Fruit fly (Drosophila melanogaster): ENCODE measurements around the gene CG9265.

Gene CG9265

DNA sequence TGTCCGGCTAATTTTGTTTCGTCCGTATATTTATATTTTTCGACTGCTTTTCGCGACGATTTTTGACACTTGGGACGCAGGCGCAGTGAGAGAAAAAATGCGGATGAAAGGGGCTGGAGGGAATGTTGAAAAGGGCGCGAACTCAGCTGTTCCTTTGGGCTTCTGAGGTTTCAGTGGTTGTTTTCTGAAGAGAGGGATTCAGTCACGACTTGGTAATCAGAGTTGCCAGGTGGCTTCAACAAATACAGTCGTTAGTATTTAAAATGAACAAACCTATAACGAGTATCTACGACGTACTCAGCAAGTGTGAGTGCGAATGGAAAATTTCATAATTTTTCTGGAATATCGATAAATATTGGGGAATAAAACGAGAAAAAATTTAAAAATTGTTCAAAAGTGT is at the start of gene CG9265:
TSS of gene CG9265 (minus strand) at position 68 of the 400 bp plus-strand sequence.
- no peak for TF ChIP-seq Clk (GFP tag; optimal IDR thresholded peaks at IDR 0.05)
- TF ChIP-seq CG12768 (GFP tag; optimal IDR thresholded peaks at IDR 0.05) = no peak
- TF ChIP-seq CG14711 (tag; optimal IDR thresholded peaks at IDR 0.05) = peak; percentile 72
- peak; percentile 31 for TF ChIP-seq CG5204 (GFP tag; optimal IDR thresholded peaks at IDR 0.05)
- no peak for TF ChIP-seq pad (GFP tag; optimal IDR thresholded peaks at IDR 0.05)
- no peak for TF ChIP-seq cnc (optimal IDR thresholded peaks at IDR 0.05)

dm6 chr2L:21115687-21116086 is 44.4 kb upstream of the CG9265 start:
- TF ChIP-seq CG12768 (GFP tag; optimal IDR thresholded peaks at IDR 0.05) = no peak
- TF ChIP-seq kay (GFP tag; ENCODE audit: borderline replicate concordance) = peak; percentile 30
- TF ChIP-seq tj (GFP tag; optimal IDR thresholded peaks at IDR 0.05) = peak; percentile 83
- peak; percentile 27 for TF ChIP-seq bab1 (GFP tag; optimal IDR thresholded peaks at IDR 0.05)

DNA sequence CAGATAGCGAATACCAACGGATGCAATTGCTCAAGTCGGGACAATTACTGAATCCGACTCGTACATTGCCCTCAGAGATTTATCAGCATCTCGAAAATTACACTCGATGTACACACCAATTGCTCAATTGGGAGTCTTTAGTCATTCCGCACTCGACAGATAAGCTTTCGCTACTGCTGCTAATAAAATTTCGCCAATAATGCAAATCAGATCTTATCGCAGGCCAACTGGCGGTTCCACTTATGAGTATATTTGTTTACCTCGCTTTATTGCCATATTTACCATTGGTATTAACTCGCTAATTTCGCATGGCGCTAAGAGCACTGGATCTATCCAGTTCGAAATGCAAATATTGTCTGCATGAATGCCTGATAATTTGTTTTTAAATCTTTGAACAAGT is 42.2 kb upstream of the CG9265 start:
- TF ChIP-seq CG7045 (GFP tag; optimal IDR thresholded peaks at IDR 0.05) = no peak
- TF ChIP-seq CG33017 (tag; optimal IDR thresholded peaks at IDR 0.05) = no peak
- no peak for TF ChIP-seq Crg-1 (GFP tag; optimal IDR thresholded peaks at IDR 0.05)
- no peak for TF ChIP-seq ovo (GFP tag; optimal IDR thresholded peaks at IDR 0.05)
- no peak for TF ChIP-seq CG14711 (tag; optimal IDR thresholded peaks at IDR 0.05)
- TF ChIP-seq toe (GFP tag; optimal IDR thresholded peaks at IDR 0.05) = no peak
- no peak for TF ChIP-seq Mnt (GFP tag; optimal IDR thresholded peaks at IDR 0.05)
- no peak for TF ChIP-seq tj (GFP tag; optimal IDR thresholded peaks at IDR 0.05)
- TF ChIP-seq Clk (GFP tag; optimal IDR thresholded peaks at IDR 0.05) = no peak
- TF ChIP-seq CG11617 (GFP tag; optimal IDR thresholded peaks at IDR 0.05) = no peak
- no peak for TF ChIP-seq bab1 (GFP tag; optimal IDR thresholded peaks at IDR 0.05)
- TF ChIP-seq cnc (optimal IDR thresholded peaks at IDR 0.05) = no peak
- no peak for TF ChIP-seq cic (GFP tag; optimal IDR thresholded peaks at IDR 0.05)

- TF ChIP-seq CG7045 (GFP tag; optimal IDR thresholded peaks at IDR 0.05) (no peak), Crg-1 (GFP tag; optimal IDR thresholded peaks at IDR 0.05) (no peak), CG14711 (tag; optimal IDR thresholded peaks at IDR 0.05) (no peak), bab1 (GFP tag; optimal IDR thresholded peaks at IDR 0.05) (no peak), CG33017 (tag; optimal IDR thresholded peaks at IDR 0.05) (no peak), CG5204 (GFP tag; optimal IDR thresholded peaks at IDR 0.05) (no peak), Mnt (GFP tag; optimal IDR thresholded peaks at IDR 0.05) (no peak), kay (GFP tag; ENCODE audit: borderline replicate concordance) (no peak), cic (GFP tag; optimal IDR thresholded peaks at IDR 0.05) (no peak), CG1620 (GFP tag; optimal IDR thresholded peaks at IDR 0.05) (no peak), CG11617 (GFP tag; optimal IDR thresholded peaks at IDR 0.05) (no peak), tj (GFP tag; optimal IDR thresholded peaks at IDR 0.05) (no peak), cnc (optimal IDR thresholded peaks at IDR 0.05) (no peak)
These were observed 40.5 kb upstream of the CG9265 start for dm6 chr2L:21111849-21112248.

dm6 chr2L:21109680-21110079 is 38.4 kb upstream of the CG9265 start:
- TF ChIP-seq CG33017 (tag; optimal IDR thresholded peaks at IDR 0.05) (no peak), bab1 (GFP tag; optimal IDR thresholded peaks at IDR 0.05) (no peak), CG1620 (GFP tag; optimal IDR thresholded peaks at IDR 0.05) (no peak), kay (GFP tag; ENCODE audit: borderline replicate concordance) (no peak), pad (GFP tag; optimal IDR thresholded peaks at IDR 0.05) (no peak), Crg-1 (GFP tag; optimal IDR thresholded peaks at IDR 0.05) (no peak), CG14711 (tag; optimal IDR thresholded peaks at IDR 0.05) (no peak), CG12768 (GFP tag; optimal IDR thresholded peaks at IDR 0.05) (no peak), CG5204 (GFP tag; optimal IDR thresholded peaks at IDR 0.05) (no peak), ovo (GFP tag; optimal IDR thresholded peaks at IDR 0.05) (no peak), Clk (GFP tag; optimal IDR thresholded peaks at IDR 0.05) (no peak), Mnt (GFP tag; optimal IDR thresholded peaks at IDR 0.05) (no peak), cnc (optimal IDR thresholded peaks at IDR 0.05) (no peak), CG7045 (GFP tag; optimal IDR thresholded peaks at IDR 0.05) (no peak), Hr96 (GFP tag; optimal IDR thresholded peaks at IDR 0.05) (no peak), CG11617 (GFP tag; optimal IDR thresholded peaks at IDR 0.05) (no peak)

DNA sequence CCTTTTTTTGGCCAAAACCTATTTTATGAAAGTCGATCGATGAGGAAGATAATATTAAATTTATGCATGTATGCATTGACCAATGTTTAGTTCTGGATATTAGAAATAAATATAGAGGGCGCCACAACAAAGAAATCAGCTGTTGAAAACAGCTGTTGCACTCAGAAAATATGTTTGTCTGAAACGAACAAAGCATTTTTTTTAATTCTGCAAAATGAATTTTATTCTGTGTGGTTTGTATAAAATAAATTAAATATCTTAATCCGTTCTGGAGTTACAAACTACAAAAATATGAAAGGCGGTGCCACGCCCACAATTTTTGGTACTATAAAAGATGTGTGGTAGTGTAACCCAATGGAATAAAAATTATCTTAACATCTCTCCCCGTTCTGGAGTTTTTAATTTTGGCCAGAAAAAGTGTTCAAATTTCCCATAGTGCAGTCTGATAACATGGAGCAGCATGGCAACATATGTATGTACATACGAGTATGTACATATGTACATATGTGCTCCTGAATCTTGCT is 37.5 kb upstream of the CG9265 start:
- no peak for TF ChIP-seq CG5204 (GFP tag; optimal IDR thresholded peaks at IDR 0.05)
- TF ChIP-seq ovo (GFP tag; optimal IDR thresholded peaks at IDR 0.05) = no peak
- TF ChIP-seq Hr96 (GFP tag; optimal IDR thresholded peaks at IDR 0.05) = no peak
- peak; percentile 44 for TF ChIP-seq kay (GFP tag; ENCODE audit: borderline replicate concordance)
- peak; percentile 16 for TF ChIP-seq bab1 (GFP tag; optimal IDR thresholded peaks at IDR 0.05)

DNA sequence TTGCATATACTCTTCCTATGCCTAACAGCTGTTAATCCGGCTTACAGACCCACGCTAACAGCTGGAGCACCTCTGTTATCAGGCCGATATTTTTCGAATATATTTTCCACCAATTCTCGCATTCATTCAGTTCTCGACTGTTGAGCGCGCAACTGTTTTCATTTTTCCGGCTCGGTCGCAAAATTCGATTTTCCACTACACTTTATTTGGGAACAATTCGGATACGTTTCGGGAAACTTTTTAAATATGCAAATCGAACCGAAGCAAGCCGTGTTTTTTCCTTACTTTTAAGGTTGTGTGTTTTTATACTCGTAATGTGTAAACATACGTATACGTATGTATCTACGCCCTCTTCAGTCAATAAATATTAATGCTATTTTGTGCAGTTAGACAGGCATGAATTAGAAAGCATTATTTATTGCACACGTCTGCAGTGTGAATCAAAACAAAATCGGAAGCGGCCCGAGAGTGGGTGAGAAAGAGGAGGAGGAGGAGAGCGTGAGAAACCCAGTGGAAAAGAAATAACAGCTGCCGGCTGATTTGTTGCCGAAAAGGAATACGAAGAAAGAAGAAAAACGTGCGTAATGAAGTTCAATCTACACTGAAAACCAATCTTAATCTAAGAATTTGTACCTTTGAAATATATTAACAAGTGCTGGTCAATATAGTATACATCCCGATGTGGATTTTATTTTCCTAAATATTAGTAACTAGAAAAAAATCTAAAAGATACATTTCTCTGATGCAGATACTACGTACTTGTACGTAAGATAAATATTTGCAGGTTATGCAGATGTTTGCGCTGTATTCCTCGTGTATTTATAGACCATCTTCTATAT is 36.6 kb upstream of the CG9265 start:
- TF ChIP-seq kay (GFP tag; ENCODE audit: borderline replicate concordance) (no peak), cic (GFP tag; optimal IDR thresholded peaks at IDR 0.05) (peak; percentile 54), CG1620 (GFP tag; optimal IDR thresholded peaks at IDR 0.05) (no peak), CG7101 (tag; optimal IDR thresholded peaks at IDR 0.05) (no peak), bab1 (GFP tag; optimal IDR thresholded peaks at IDR 0.05) (peak; percentile 25), ovo (GFP tag; optimal IDR thresholded peaks at IDR 0.05) (no peak), tj (GFP tag; optimal IDR thresholded peaks at IDR 0.05) (peak; percentile 54)
